Worm (Caenorhabditis elegans) whole organism, young adult: Measurements from ENCODE around the gene T08G3.11.

Experiments used
- B0261.1 ChIP-seq: sonication (generic microtip); optimal IDR thresholded peaks from 2 replicates; lab custom pipeline; 2016; ENCODE audit warnings: mild to moderate bottlenecking, missing genetic modification characterization, moderate library complexity, missing compliant biosample characterization
- F37B4.10 ChIP-seq: fragments of 200-800 bp; sonication (Bioruptor generic); IDR thresholded peaks from 2 replicates; pipeline ENCODE4 v1.3.6; 2022; ENCODE audit warnings: missing genetic modification characterization, missing compliant biosample characterization
- F57C9.4 ChIP-seq: sonication (generic microtip); optimal IDR thresholded peaks from 2 replicates; lab custom pipeline; 2017; ENCODE audit warnings: mild to moderate bottlenecking, missing genetic modification characterization, missing compliant biosample characterization
- K11D2.4 ChIP-seq: fragments of 200-800 bp; sonication (Bioruptor generic); IDR thresholded peaks from 2 replicates; pipeline ENCODE4 v1.3.6; 2022; ENCODE audit warnings: missing genetic modification reagents, missing genetic modification characterization, missing compliant biosample characterization
- T07F8.4 ChIP-seq: sonication (generic microtip); optimal IDR thresholded peaks from 2 replicates; lab custom pipeline; 2016; ENCODE audit warnings: mild to moderate bottlenecking, missing genetic modification characterization, moderate library complexity, missing compliant biosample characterization
- T26A5.8 ChIP-seq: sonication (generic microtip); optimal IDR thresholded peaks from 2 replicates; lab custom pipeline; 2016; ENCODE audit warnings: missing genetic modification characterization, missing compliant biosample characterization
- Y53F4B.3 ChIP-seq: fragments of 200-800 bp; sonication (Bioruptor generic); IDR thresholded peaks from 2 replicates; pipeline ENCODE4 v1.3.6; 2022; ENCODE audit warnings: missing genetic modification reagents, missing genetic modification characterization, missing compliant biosample characterization
- akir-1 ChIP-seq: fragments of 200-800 bp; sonication (Bioruptor generic); optimal IDR thresholded peaks from 2 replicates; lab custom pipeline; 2018; ENCODE audit warnings: mild to moderate bottlenecking, missing genetic modification characterization, moderate library complexity, missing compliant biosample characterization
- bed-2 ChIP-seq: fragments of 200-800 bp; sonication (Bioruptor generic); IDR thresholded peaks from 2 replicates; pipeline ENCODE4 v1.3.6; 2022; ENCODE audit warnings: missing genetic modification reagents, missing genetic modification characterization, missing compliant biosample characterization
- ceh-58 ChIP-seq: fragments of 200-800 bp; sonication (Bioruptor generic); IDR thresholded peaks from 2 replicates; pipeline ENCODE4 v1.3.6; 2022; ENCODE audit warnings: missing genetic modification characterization, missing compliant biosample characterization
- dpff-1 ChIP-seq: sonication (generic microtip); optimal IDR thresholded peaks from 2 replicates; lab custom pipeline; 2017; ENCODE audit warnings: mild to moderate bottlenecking, missing genetic modification characterization, missing compliant biosample characterization
- ets-4 ChIP-seq: fragments of 200-800 bp; sonication (Bioruptor generic); optimal IDR thresholded peaks from 2 replicates; lab custom pipeline; 2018; ENCODE audit warnings: mild to moderate bottlenecking, missing genetic modification characterization, missing compliant biosample characterization
- fkh-3 ChIP-seq: sonication (generic microtip); optimal IDR thresholded peaks from 2 replicates; lab custom pipeline; 2016; ENCODE audit warnings: mild to moderate bottlenecking, missing genetic modification characterization, missing compliant biosample characterization
- hrde-1 ChIP-seq: sonication (generic microtip); optimal IDR thresholded peaks from 2 replicates; lab custom pipeline; 2016; ENCODE audit warnings: missing genetic modification characterization, mild to moderate bottlenecking, missing compliant biosample characterization, moderate library complexity, missing genotype, missing genetic modification reagents, borderline replicate concordance
- lag-1 ChIP-seq: fragments of 200-800 bp; sonication (Bioruptor generic); IDR thresholded peaks from 2 replicates; pipeline ENCODE4 v1.3.6; 2022; ENCODE audit warnings: missing genetic modification reagents, missing genetic modification characterization, missing compliant biosample characterization
- lin-26 ChIP-seq: fragments of 200-800 bp; sonication (Bioruptor generic); IDR thresholded peaks from 2 replicates; pipeline ENCODE4 v1.3.6; 2022; ENCODE audit warnings: missing genetic modification reagents, missing genetic modification characterization, missing compliant biosample characterization
- lsy-27 ChIP-seq: sonication (generic microtip); optimal IDR thresholded peaks from 2 replicates; lab custom pipeline; 2017; ENCODE audit warnings: missing genetic modification characterization, mild to moderate bottlenecking, missing compliant biosample characterization, antibody characterized with exemption, missing genotype, borderline replicate concordance; ENCODE audit not compliant: insufficient read depth
- madf-6 ChIP-seq: fragments of 200-800 bp; sonication (Bioruptor generic); IDR thresholded peaks from 2 replicates; pipeline ENCODE4 v1.3.6; 2022; ENCODE audit warnings: missing genetic modification reagents, missing genetic modification characterization, missing compliant biosample characterization
- pbrm-1 ChIP-seq: fragments of 200-800 bp; sonication (Bioruptor generic); IDR thresholded peaks from 2 replicates; pipeline ENCODE4 v1.3.6; 2022; ENCODE audit warnings: missing genetic modification reagents, missing genetic modification characterization, missing compliant biosample characterization
- rcor-1 ChIP-seq: fragments of 200-800 bp; sonication (Bioruptor generic); IDR thresholded peaks from 2 replicates; pipeline ENCODE4 v1.3.6; 2022; ENCODE audit warnings: missing genetic modification reagents, missing genetic modification characterization, missing compliant biosample characterization
- repo-1 ChIP-seq: sonication (generic microtip); optimal IDR thresholded peaks from 2 replicates; lab custom pipeline; 2017; ENCODE audit warnings: mild to moderate bottlenecking, missing genetic modification characterization, missing compliant biosample characterization
- sdz-38 ChIP-seq: sonication (generic microtip); optimal IDR thresholded peaks from 2 replicates; lab custom pipeline; 2016; ENCODE audit warnings: missing genotype, missing genetic modification characterization, missing compliant biosample characterization
- somi-1 ChIP-seq: fragments of 200-800 bp; sonication (Bioruptor generic); optimal IDR thresholded peaks from 2 replicates; lab custom pipeline; 2018; ENCODE audit warnings: mild to moderate bottlenecking, missing genetic modification characterization, missing compliant biosample characterization
- tbx-9 ChIP-seq: sonication (generic microtip); optimal IDR thresholded peaks from 2 replicates; lab custom pipeline; 2016; ENCODE audit warnings: borderline replicate concordance, missing genetic modification characterization, inconsistent platforms, missing compliant biosample characterization
- unc-130 ChIP-seq: sonication (generic microtip); optimal IDR thresholded peaks from 2 replicates; lab custom pipeline; 2016; ENCODE audit warnings: missing genetic modification reagents, missing genetic modification characterization, missing compliant biosample characterization
- ztf-25 ChIP-seq: fragments of 200-800 bp; sonication (Bioruptor generic); IDR thresholded peaks from 2 replicates; pipeline ENCODE4 v1.3.6; 2022; ENCODE audit warnings: missing genetic modification reagents, missing genetic modification characterization, missing compliant biosample characterization
- ztf-6 ChIP-seq: fragments of 200-800 bp; sonication (Bioruptor generic); IDR thresholded peaks from 2 replicates; pipeline ENCODE4 v1.3.6; 2022; ENCODE audit warnings: missing genetic modification reagents, missing genetic modification characterization, missing compliant biosample characterization

The T08G3.11 gene

ce11 chrV:16433471-16433870 is 45.7 kb downstream of the T08G3.11 start, which contains the start of gene clec-234:
TSS of gene clec-234 (minus strand) at chrV:16433571.
- TF ChIP-seq F37B4.10 (GFP tag; lab: Robert Waterston, UW) (no peak), dpff-1 (tag; lab: Kevin White, UChicago) (no peak), ztf-25 (no peak), F57C9.4 (no peak), bed-2 (GFP tag; lab: Robert Waterston, UW) (no peak), fkh-3 (tag; lab: Kevin White, UChicago) (no peak), hrde-1 (tag; lab: Kevin White, UChicago) (no peak), ztf-6 (no peak), sdz-38 (tag; lab: Kevin White, UChicago) (no peak), T26A5.8 (tag; lab: Kevin White, UChicago) (no peak), unc-130 (GFP tag; lab: Kevin White, UChicago) (no peak), T07F8.4 (no peak), Y53F4B.3 (GFP tag; lab: Robert Waterston, UW) (no peak), lsy-27 (tag; lab: Kevin White, UChicago) (no peak), pbrm-1 (GFP tag; lab: Robert Waterston, UW) (no peak), ceh-58 (GFP tag; lab: Robert Waterston, UW) (no peak), B0261.1 (tag; lab: Kevin White, UChicago) (no peak), somi-1 (no peak)

ce11 chrV:16429940-16430339 is 49.2 kb downstream of the T08G3.11 start, which contains the start of gene str-73:
TSS of gene str-73 (plus strand) at chrV:16430240.
- TF ChIP-seq F37B4.10 (GFP tag; lab: Robert Waterston, UW) (no peak), K11D2.4 (no peak), bed-2 (GFP tag; lab: Robert Waterston, UW) (no peak), tbx-9 (tag; lab: Kevin White, UChicago) (no peak), lin-26 (GFP tag; lab: Robert Waterston, UW) (no peak), akir-1 (GFP tag; lab: Kevin White, UChicago) (no peak), lag-1 (no peak), rcor-1 (GFP tag; lab: Robert Waterston, UW) (no peak)
- TF ChIP-seq, all 124 proteins: peak for 0

ce11 chrV:16429503-16429902 is 49.7 kb downstream of the T08G3.11 start, which contains the start of gene F26D2.10:
TSS of gene F26D2.10 (minus strand) at chrV:16429603.
- TF ChIP-seq pbrm-1 (GFP tag; lab: Robert Waterston, UW): no peak
- no peak for TF ChIP-seq ets-4 (GFP tag; lab: Kevin White, UChicago)
- TF ChIP-seq sdz-38 (tag; lab: Kevin White, UChicago): no peak
- no peak for TF ChIP-seq madf-6 (GFP tag; lab: Robert Waterston, UW)
- no peak for TF ChIP-seq repo-1 (tag; lab: Kevin White, UChicago)
- TF ChIP-seq, all 124 proteins: peak for 0
